Worm (Caenorhabditis elegans) whole organism, L3 larva: ENCODE measurements around the gene F53F4.11.

Experiments used
- R02D3.7 ChIP-seq: fragments of 150-350 bp; optimal IDR thresholded peaks from 2 replicates; lab custom pipeline; 2014; ENCODE audit warnings: missing biosample characterization, missing genetic modification characterization
- ZK546.5 ChIP-seq: sonication (generic microtip); optimal IDR thresholded peaks from 2 replicates; lab custom pipeline; 2017; ENCODE audit warnings: missing biosample characterization, missing genetic modification characterization
- aly-2 ChIP-seq: fragments of 150-350 bp; optimal IDR thresholded peaks from 2 replicates; lab custom pipeline; 2014; ENCODE audit warnings: missing biosample characterization, missing genetic modification characterization
- ama-1 ChIP-seq: fragments of 150-350 bp; optimal IDR thresholded peaks from 2 replicates; lab custom pipeline; 2018
- ceh-16 ChIP-seq: sonication (generic microtip); optimal IDR thresholded peaks from 2 replicates; lab custom pipeline; 2017; ENCODE audit warnings: missing biosample characterization, missing genetic modification characterization
- ceh-28 ChIP-seq: fragments of 150-350 bp; optimal IDR thresholded peaks from 2 replicates; lab custom pipeline; 2014; ENCODE audit warnings: missing biosample characterization, missing genetic modification reagents, missing genetic modification characterization
- ceh-82 ChIP-seq: fragments of 150-350 bp; optimal IDR thresholded peaks from 2 replicates; lab custom pipeline; 2014; ENCODE audit warnings: missing biosample characterization, missing genetic modification characterization
- daf-12 ChIP-seq: fragments of 150-350 bp; optimal IDR thresholded peaks from 2 replicates; lab custom pipeline; 2014; ENCODE audit warnings: missing biosample characterization, missing genetic modification reagents, missing genetic modification characterization
- egl-5 ChIP-seq: fragments of 150-350 bp; optimal IDR thresholded peaks from 2 replicates; lab custom pipeline; 2017; ENCODE audit warnings: missing biosample characterization, missing genetic modification reagents, missing genetic modification characterization, inconsistent platforms
- elt-1 ChIP-seq: fragments of 150-350 bp; optimal IDR thresholded peaks from 2 replicates; lab custom pipeline; 2014; ENCODE audit warnings: missing biosample characterization, missing genetic modification characterization
- elt-2 ChIP-seq: sonication (generic microtip); optimal IDR thresholded peaks from 2 replicates; lab custom pipeline; 2016; ENCODE audit warnings: missing genetic modification reagents, mild to moderate bottlenecking, missing genetic modification characterization, missing compliant biosample characterization
- elt-3 ChIP-seq, 3 experiments: fragments of 150-350 bp in 1 of 3; sonication (generic microtip) in 2 of 3; optimal IDR thresholded peaks; 2 replicates in 2 of 3; 4 replicates in 1 of 3; lab custom pipeline; 2014 to 2017; ENCODE audit warnings: missing biosample characterization in 3 of 3, missing genetic modification characterization in 3 of 3
- eor-1 ChIP-seq, 2 experiments: fragments of 150-350 bp; optimal IDR thresholded peaks; 2 replicates each; lab custom pipeline; 2014 to 2018; ENCODE audit warnings: missing biosample characterization in 2 of 2, missing genetic modification characterization in 2 of 2
- fkh-10 ChIP-seq: sonication (generic microtip); optimal IDR thresholded peaks from 2 replicates; lab custom pipeline; 2017; ENCODE audit warnings: missing biosample characterization, missing genetic modification reagents, missing genetic modification characterization
- fkh-2 ChIP-seq: fragments of 150-350 bp; optimal IDR thresholded peaks from 2 replicates; lab custom pipeline; 2014; ENCODE audit warnings: missing biosample characterization, missing genetic modification reagents, missing genetic modification characterization
- hmg-11 ChIP-seq: sonication (generic microtip); optimal IDR thresholded peaks from 2 replicates; lab custom pipeline; 2016; ENCODE audit warnings: missing genetic modification characterization, missing compliant biosample characterization
- lin-39 ChIP-seq: fragments of 150-350 bp; optimal IDR thresholded peaks from 2 replicates; lab custom pipeline; 2018; ENCODE audit warnings: missing biosample characterization, missing genetic modification reagents, missing genetic modification characterization
- lsy-12 ChIP-seq: sonication (generic microtip); optimal IDR thresholded peaks from 2 replicates; lab custom pipeline; 2016; ENCODE audit warnings: mild to moderate bottlenecking, missing genetic modification characterization, missing compliant biosample characterization
- mml-1 ChIP-seq: fragments of 150-350 bp; sonication (generic microtip); optimal IDR thresholded peaks from 3 replicates; lab custom pipeline; 2014; ENCODE audit warnings: missing biosample characterization, missing genetic modification characterization
- nhr-11 ChIP-seq: fragments of 150-350 bp; optimal IDR thresholded peaks from 2 replicates; lab custom pipeline; 2014; ENCODE audit warnings: missing biosample characterization, missing genetic modification characterization
- nhr-12 ChIP-seq: fragments of 150-350 bp; optimal IDR thresholded peaks from 2 replicates; lab custom pipeline; 2014; ENCODE audit warnings: missing biosample characterization, missing genetic modification characterization
- nhr-28 ChIP-seq: fragments of 150-350 bp; optimal IDR thresholded peaks from 2 replicates; lab custom pipeline; 2014; ENCODE audit warnings: missing biosample characterization, missing genetic modification characterization
- nhr-43 ChIP-seq: sonication (generic microtip); optimal IDR thresholded peaks from 2 replicates; lab custom pipeline; 2016; ENCODE audit warnings: mild to moderate bottlenecking, missing genetic modification characterization, missing compliant biosample characterization; ENCODE audit not compliant: poor library complexity, severe bottlenecking
- nhr-67 ChIP-seq: fragments of 150-350 bp; optimal IDR thresholded peaks from 2 replicates; lab custom pipeline; 2014; ENCODE audit warnings: missing biosample characterization, missing genetic modification characterization
- nhr-76 ChIP-seq: fragments of 150-350 bp; sonication (generic microtip); optimal IDR thresholded peaks from 5 replicates; lab custom pipeline; 2014; ENCODE audit warnings: missing biosample characterization, missing genetic modification characterization
- nhr-77 ChIP-seq: fragments of 150-350 bp; optimal IDR thresholded peaks from 2 replicates; lab custom pipeline; 2014; ENCODE audit warnings: missing biosample characterization, missing genetic modification characterization
- pha-4 ChIP-seq: fragments of 150-350 bp; optimal IDR thresholded peaks from 2 replicates; lab custom pipeline; 2014; ENCODE audit warnings: missing biosample characterization, missing genetic modification reagents, missing genetic modification characterization
- pqm-1 ChIP-seq: fragments of 150-350 bp; optimal IDR thresholded peaks from 2 replicates; lab custom pipeline; 2017; ENCODE audit warnings: missing biosample characterization, missing genetic modification characterization, inconsistent platforms
- skn-1 ChIP-seq: fragments of 150-350 bp; optimal IDR thresholded peaks from 2 replicates; lab custom pipeline; 2014; ENCODE audit warnings: missing biosample characterization, missing genetic modification characterization
- snpc-4 ChIP-seq: fragments of 150-350 bp; optimal IDR thresholded peaks from 2 replicates; lab custom pipeline; 2014; ENCODE audit warnings: missing biosample characterization, missing genetic modification characterization
- unc-39 ChIP-seq: sonication (generic microtip); optimal IDR thresholded peaks from 4 replicates; lab custom pipeline; 2017; ENCODE audit warnings: missing biosample characterization, missing genetic modification characterization
- unc-62 ChIP-seq: fragments of 150-350 bp; sonication (generic microtip); optimal IDR thresholded peaks from 4 replicates; lab custom pipeline; 2014; ENCODE audit warnings: missing biosample characterization, missing genetic modification reagents, missing genetic modification characterization
- ztf-4 ChIP-seq: fragments of 150-350 bp; optimal IDR thresholded peaks from 2 replicates; lab custom pipeline; 2014; ENCODE audit warnings: missing biosample characterization, missing genetic modification characterization

F53F4.11 gene

ce11 chrV:13587902-13588301 is 36.4 kb downstream of the F53F4.11 start, which contains the start of gene F53F4.17:
TSS of gene F53F4.17 (plus strand) at chrV:13588202.
- TF ChIP-seq egl-5 (tag; lab: Kevin White, UChicago) (no peak), lin-39 (no peak), nhr-43 (no peak), aly-2 (tag; lab: Kevin White, UChicago) (no peak), unc-62 (GFP tag; lab: Kevin White, UChicago) (no peak), elt-3 (tag; optimal IDR thresholded peaks at IDR 0.05; lab: Kevin White, UChicago) (no peak), fkh-10 (no peak), eor-1 (tag; optimal IDR thresholded peaks at IDR 0.05; lab: Kevin White, UChicago) (no peak), nhr-77 (no peak), ztf-4 (tag; lab: Kevin White, UChicago) (no peak), nhr-28 (tag; lab: Kevin White, UChicago) (no peak), ceh-82 (tag; lab: Kevin White, UChicago) (no peak)

ce11 chrV:13584484-13584883 is 39.8 kb downstream of the F53F4.11 start, which contains the start of gene F53F4.1:
TSS of gene F53F4.1 (plus strand) at chrV:13584784.
- no peak for TF ChIP-seq elt-3 (tag; optimal IDR thresholded peaks at IDR 0.05; lab: Kevin White, UChicago)
- TF ChIP-seq nhr-43: no peak
- TF ChIP-seq pqm-1 (tag; lab: Kevin White, UChicago): no peak
- TF ChIP-seq daf-12 (tag; lab: Kevin White, UChicago): no peak
- no peak for TF ChIP-seq nhr-28 (tag; lab: Kevin White, UChicago)
- TF ChIP-seq nhr-67 (tag; lab: Kevin White, UChicago): no peak
- TF ChIP-seq mml-1 (tag; lab: Kevin White, UChicago): no peak
- no peak for TF ChIP-seq egl-5 (tag; lab: Kevin White, UChicago)
- no peak for TF ChIP-seq ZK546.5 (tag; lab: Kevin White, UChicago)

ce11 chrV:13580696-13581095 is 43.6 kb downstream of the F53F4.11 start, which contains the start of gene C50B8.5:
TSS of gene C50B8.5 (plus strand) at chrV:13580968.
- TF ChIP-seq pha-4 (tag; lab: Kevin White, UChicago) (peak; percentile 67), ama-1 (lab: Kevin White, UChicago) (no peak), unc-62 (GFP tag; lab: Kevin White, UChicago) (no peak), unc-39 (tag; lab: Kevin White, UChicago) (no peak), elt-2 (peak; percentile 56), pqm-1 (tag; lab: Kevin White, UChicago) (peak; percentile 72), ceh-28 (tag; lab: Kevin White, UChicago) (no peak)

ce11 chrV:13578637-13579036 is 45.7 kb downstream of the F53F4.11 start, which contains the start of gene C50B8.6:
TSS of gene C50B8.6 (plus strand) at chrV:13578972.
- TF ChIP-seq fkh-2 (tag; lab: Kevin White, UChicago) (no peak), pha-4 (tag; lab: Kevin White, UChicago) (peak; percentile 52), fkh-10 (no peak), hmg-11 (tag; lab: Kevin White, UChicago) (no peak), elt-2 (peak; percentile 67), nhr-11 (tag; lab: Kevin White, UChicago) (no peak), ceh-28 (tag; lab: Kevin White, UChicago) (no peak)

- no peak for TF ChIP-seq nhr-76 (tag; lab: Kevin White, UChicago)
- TF ChIP-seq snpc-4: no peak
- no peak for TF ChIP-seq unc-39 (tag; lab: Kevin White, UChicago)
- no peak for TF ChIP-seq skn-1
- TF ChIP-seq aly-2 (tag; lab: Kevin White, UChicago): no peak
- no peak for TF ChIP-seq egl-5 (tag; lab: Kevin White, UChicago)
- TF ChIP-seq hmg-11 (tag; lab: Kevin White, UChicago): no peak
- no peak for TF ChIP-seq ama-1 (lab: Kevin White, UChicago)
- TF ChIP-seq ztf-4 (tag; lab: Kevin White, UChicago): no peak
- TF ChIP-seq elt-1: no peak
- no peak for TF ChIP-seq nhr-12 (tag; lab: Kevin White, UChicago)
- TF ChIP-seq ceh-16 (tag; lab: Kevin White, UChicago): no peak
- TF ChIP-seq nhr-43: no peak
- TF ChIP-seq lsy-12 (tag; lab: Kevin White, UChicago): no peak
- TF ChIP-seq eor-1 (tag; optimal IDR thresholded peaks at IDR 0.05; lab: Kevin White, UChicago): no peak
- no peak for TF ChIP-seq ceh-82 (tag; lab: Kevin White, UChicago)
- TF ChIP-seq nhr-28 (tag; lab: Kevin White, UChicago): no peak
- no peak for TF ChIP-seq R02D3.7
- no peak for TF ChIP-seq fkh-10
Observed at ce11 chrV:13577463-13577862, 46.9 kb downstream of the F53F4.11 start.
